Worm (Caenorhabditis elegans) whole organism, young adult: Measurements from ENCODE around the gene Y47D3A.34.

ENCODE experiments used
- B0261.1 ChIP-seq: sonication (generic microtip); optimal IDR thresholded peaks from 2 replicates; lab custom pipeline; 2016; ENCODE audit warnings: mild to moderate bottlenecking, missing genetic modification characterization, moderate library complexity, missing compliant biosample characterization
- C06A6.2 ChIP-seq: fragments of 200-800 bp; sonication (Bioruptor generic); conservative IDR thresholded peaks from 2 replicates; pipeline ENCODE4 v1.3.6; 2022; ENCODE audit warnings: missing genetic modification characterization, missing compliant biosample characterization
- F10E7.11 ChIP-seq: sonication (generic microtip); optimal IDR thresholded peaks from 2 replicates; lab custom pipeline; 2017; ENCODE audit warnings: mild to moderate bottlenecking, missing genetic modification characterization, moderate library complexity, missing compliant biosample characterization
- F23B12.7 ChIP-seq: sonication (generic microtip); optimal IDR thresholded peaks from 2 replicates; lab custom pipeline; 2017; ENCODE audit warnings: missing genetic modification characterization, mild to moderate bottlenecking, missing compliant biosample characterization, antibody characterized with exemption, moderate library complexity; ENCODE audit not compliant: insufficient read depth
- F37B4.10 ChIP-seq: fragments of 200-800 bp; sonication (Bioruptor generic); IDR thresholded peaks from 2 replicates; pipeline ENCODE4 v1.3.6; 2022; ENCODE audit warnings: missing genetic modification characterization, missing compliant biosample characterization
- F39B2.1 ChIP-seq: fragments of 200-800 bp; sonication (Bioruptor generic); IDR thresholded peaks from 2 replicates; pipeline ENCODE4 v1.3.6; 2022; ENCODE audit warnings: missing genetic modification reagents, missing genetic modification characterization, missing compliant biosample characterization
- Y53F4B.3 ChIP-seq: fragments of 200-800 bp; sonication (Bioruptor generic); IDR thresholded peaks from 2 replicates; pipeline ENCODE4 v1.3.6; 2022; ENCODE audit warnings: missing genetic modification reagents, missing genetic modification characterization, missing compliant biosample characterization
- Y53G8AR.9 ChIP-seq: fragments of 200-800 bp; sonication (Bioruptor generic); conservative IDR thresholded peaks from 2 replicates; pipeline ENCODE4 v1.3.6; 2022; ENCODE audit warnings: missing genetic modification reagents, missing genetic modification characterization, missing compliant biosample characterization
- Y95B8A.8 ChIP-seq: fragments of 200-800 bp; sonication (Bioruptor generic); IDR thresholded peaks from 2 replicates; pipeline ENCODE4 v1.3.6; 2022; ENCODE audit warnings: missing genetic modification reagents, missing genetic modification characterization, missing compliant biosample characterization
- akir-1 ChIP-seq: fragments of 200-800 bp; sonication (Bioruptor generic); optimal IDR thresholded peaks from 2 replicates; lab custom pipeline; 2018; ENCODE audit warnings: mild to moderate bottlenecking, missing genetic modification characterization, moderate library complexity, missing compliant biosample characterization
- attf-6 ChIP-seq: fragments of 200-800 bp; sonication (Bioruptor generic); IDR thresholded peaks from 2 replicates; pipeline ENCODE4 v1.3.6; 2022; ENCODE audit warnings: missing genetic modification reagents, missing genetic modification characterization, missing compliant biosample characterization
- bed-1 ChIP-seq: fragments of 200-800 bp; sonication (Bioruptor generic); IDR thresholded peaks from 2 replicates; pipeline ENCODE4 v1.3.6; 2022; ENCODE audit warnings: missing genetic modification reagents, missing genetic modification characterization, missing compliant biosample characterization
- cebp-1 ChIP-seq, 2 experiments: fragments of 200-800 bp in 1 of 2; sonication (Bioruptor generic) in 1 of 2; sonication (generic microtip) in 1 of 2; IDR thresholded peaks in 1 of 2; optimal IDR thresholded peaks in 1 of 2; 2 replicates each; pipeline versions ENCODE4 v1.3.6 to Lab custom; 2017 to 2022; ENCODE audit warnings: missing compliant biosample characterization in 2 of 2, missing genetic modification characterization in 2 of 2, mild to moderate bottlenecking in 1 of 2, missing genetic modification reagents in 1 of 2, moderate library complexity in 1 of 2
- cebp-2 ChIP-seq: fragments of 200-800 bp; sonication (Bioruptor generic); IDR thresholded peaks from 2 replicates; pipeline ENCODE4 v1.3.6; 2022; ENCODE audit warnings: missing genetic modification characterization, missing compliant biosample characterization
- ceh-27 ChIP-seq: fragments of 200-800 bp; sonication (Bioruptor generic); optimal IDR thresholded peaks from 2 replicates; lab custom pipeline; 2018; ENCODE audit warnings: mild to moderate bottlenecking, missing genetic modification characterization, moderate library complexity, missing compliant biosample characterization
- ceh-40 ChIP-seq: fragments of 200-800 bp; sonication (Bioruptor generic); IDR thresholded peaks from 2 replicates; pipeline ENCODE4 v1.3.6; 2022; ENCODE audit warnings: missing genetic modification characterization, missing compliant biosample characterization
- chd-7 ChIP-seq: sonication (generic microtip); optimal IDR thresholded peaks from 2 replicates; lab custom pipeline; 2016; ENCODE audit warnings: mild to moderate bottlenecking, missing genetic modification characterization, moderate library complexity, missing compliant biosample characterization
- die-1 ChIP-seq: sonication (generic microtip); optimal IDR thresholded peaks from 2 replicates; lab custom pipeline; 2016; ENCODE audit warnings: missing genotype, mild to moderate bottlenecking, missing genetic modification characterization, missing compliant biosample characterization
- dox-1 ChIP-seq: fragments of 200-800 bp; sonication (Bioruptor generic); IDR thresholded peaks from 2 replicates; pipeline ENCODE4 v1.3.6; 2022; ENCODE audit warnings: missing genetic modification reagents, missing genetic modification characterization, missing compliant biosample characterization
- efl-1 ChIP-seq: fragments of 150-350 bp; optimal IDR thresholded peaks from 2 replicates; lab custom pipeline; 2014; ENCODE audit warnings: missing biosample characterization, missing genetic modification reagents, missing genetic modification characterization
- egl-44 ChIP-seq: fragments of 200-800 bp; sonication (Bioruptor generic); IDR thresholded peaks from 2 replicates; pipeline ENCODE4 v1.3.6; 2022; ENCODE audit warnings: missing genetic modification reagents, missing genetic modification characterization, missing compliant biosample characterization
- egrh-3 ChIP-seq: fragments of 200-800 bp; sonication (Bioruptor generic); IDR thresholded peaks from 2 replicates; pipeline ENCODE4 v1.3.6; 2022; ENCODE audit warnings: missing genetic modification reagents, missing genetic modification characterization, missing compliant biosample characterization
- ekl-4 ChIP-seq: fragments of 200-800 bp; sonication (Bioruptor generic); IDR thresholded peaks from 2 replicates; pipeline ENCODE4 v1.3.6; 2022; ENCODE audit warnings: missing genetic modification reagents, missing genetic modification characterization, missing compliant biosample characterization
- ets-4 ChIP-seq: fragments of 200-800 bp; sonication (Bioruptor generic); optimal IDR thresholded peaks from 2 replicates; lab custom pipeline; 2018; ENCODE audit warnings: mild to moderate bottlenecking, missing genetic modification characterization, missing compliant biosample characterization
- hmg-20 ChIP-seq: fragments of 200-800 bp; sonication (Bioruptor generic); IDR thresholded peaks from 2 replicates; pipeline ENCODE4 v1.3.6; 2022; ENCODE audit warnings: missing genetic modification reagents, missing genetic modification characterization, missing compliant biosample characterization
- lag-1 ChIP-seq: fragments of 200-800 bp; sonication (Bioruptor generic); IDR thresholded peaks from 2 replicates; pipeline ENCODE4 v1.3.6; 2022; ENCODE audit warnings: missing genetic modification reagents, missing genetic modification characterization, missing compliant biosample characterization
- lin-26 ChIP-seq: fragments of 200-800 bp; sonication (Bioruptor generic); IDR thresholded peaks from 2 replicates; pipeline ENCODE4 v1.3.6; 2022; ENCODE audit warnings: missing genetic modification reagents, missing genetic modification characterization, missing compliant biosample characterization
- lsl-1 ChIP-seq: fragments of 200-800 bp; sonication (Bioruptor generic); optimal IDR thresholded peaks from 2 replicates; lab custom pipeline; 2018; ENCODE audit warnings: mild to moderate bottlenecking, missing genetic modification characterization, moderate library complexity, missing compliant biosample characterization
- madf-3 ChIP-seq: fragments of 200-800 bp; sonication (Bioruptor generic); IDR thresholded peaks from 2 replicates; pipeline ENCODE4 v1.3.6; 2022; ENCODE audit warnings: missing genetic modification reagents, missing genetic modification characterization, missing compliant biosample characterization
- mcd-1 ChIP-seq: fragments of 200-800 bp; sonication (Bioruptor generic); IDR thresholded peaks from 2 replicates; pipeline ENCODE4 v1.3.6; 2022; ENCODE audit warnings: missing genetic modification reagents, missing genetic modification characterization, missing compliant biosample characterization
- mes-4 ChIP-seq: sonication (generic microtip); optimal IDR thresholded peaks from 2 replicates; lab custom pipeline; 2016; ENCODE audit warnings: missing genotype, missing genetic modification characterization, missing compliant biosample characterization
- nhr-80 ChIP-seq: sonication (generic microtip); optimal IDR thresholded peaks from 2 replicates; lab custom pipeline; 2016; ENCODE audit warnings: missing genetic modification characterization, missing compliant biosample characterization
- repo-1 ChIP-seq: sonication (generic microtip); optimal IDR thresholded peaks from 2 replicates; lab custom pipeline; 2017; ENCODE audit warnings: mild to moderate bottlenecking, missing genetic modification characterization, missing compliant biosample characterization
- rpc-1 ChIP-seq, 2 experiments: fragments of 150-350 bp in 1 of 2; sonication (generic microtip) in 1 of 2; optimal IDR thresholded peaks; 2 replicates each; lab custom pipeline; 2014 to 2018; ENCODE audit warnings: missing biosample characterization in 1 of 2, missing genetic modification characterization in 1 of 2, missing genetic modification reagents in 1 of 2, missing genotype in 1 of 2
- snpc-1.1 ChIP-seq: sonication (generic microtip); optimal IDR thresholded peaks from 2 replicates; lab custom pipeline; 2017; ENCODE audit warnings: missing genetic modification characterization, mild to moderate bottlenecking, missing compliant biosample characterization, antibody characterized with exemption, moderate library complexity, missing genotype, missing genetic modification reagents; ENCODE audit not compliant: insufficient read depth
- snpc-4 ChIP-seq, 5 experiments: fragments of 150-350 bp in 1 of 5; sonication (generic microtip) in 4 of 5; optimal IDR thresholded peaks; 2 replicates each; lab custom pipeline; 2014 to 2018; ENCODE audit warnings: missing genetic modification characterization in 5 of 5, missing biosample characterization in 3 of 5, antibody characterized with exemption in 2 of 5, mild to moderate bottlenecking in 2 of 5, missing compliant biosample characterization in 2 of 5, missing genotype in 2 of 5, moderate library complexity in 2 of 5, missing genetic modification reagents in 1 of 5
- zfh-2 ChIP-seq: fragments of 200-800 bp; sonication (Bioruptor generic); conservative IDR thresholded peaks from 2 replicates; pipeline ENCODE4 v1.3.6; 2022; ENCODE audit warnings: missing genetic modification reagents, missing genetic modification characterization, missing compliant biosample characterization
- zim-3 ChIP-seq: sonication (generic microtip); optimal IDR thresholded peaks from 2 replicates; lab custom pipeline; 2017; ENCODE audit warnings: mild to moderate bottlenecking, missing genetic modification characterization, moderate library complexity, missing compliant biosample characterization
- ztf-18 ChIP-seq: sonication (generic microtip); optimal IDR thresholded peaks from 2 replicates; lab custom pipeline; 2016; ENCODE audit warnings: missing genotype, mild to moderate bottlenecking, missing genetic modification characterization, missing compliant biosample characterization
- ztf-22 ChIP-seq: fragments of 200-800 bp; sonication (Bioruptor generic); optimal IDR thresholded peaks from 2 replicates; lab custom pipeline; 2018; ENCODE audit warnings: mild to moderate bottlenecking, missing genetic modification characterization, moderate library complexity, missing compliant biosample characterization
- ztf-26 ChIP-seq: sonication (generic microtip); optimal IDR thresholded peaks from 2 replicates; lab custom pipeline; 2017; ENCODE audit warnings: missing genetic modification characterization, missing compliant biosample characterization
- ztf-3 ChIP-seq: fragments of 200-800 bp; sonication (Bioruptor generic); optimal IDR thresholded peaks from 2 replicates; lab custom pipeline; 2018; ENCODE audit warnings: mild to moderate bottlenecking, missing genetic modification characterization, missing compliant biosample characterization

Y47D3A.34 gene

DNA sequence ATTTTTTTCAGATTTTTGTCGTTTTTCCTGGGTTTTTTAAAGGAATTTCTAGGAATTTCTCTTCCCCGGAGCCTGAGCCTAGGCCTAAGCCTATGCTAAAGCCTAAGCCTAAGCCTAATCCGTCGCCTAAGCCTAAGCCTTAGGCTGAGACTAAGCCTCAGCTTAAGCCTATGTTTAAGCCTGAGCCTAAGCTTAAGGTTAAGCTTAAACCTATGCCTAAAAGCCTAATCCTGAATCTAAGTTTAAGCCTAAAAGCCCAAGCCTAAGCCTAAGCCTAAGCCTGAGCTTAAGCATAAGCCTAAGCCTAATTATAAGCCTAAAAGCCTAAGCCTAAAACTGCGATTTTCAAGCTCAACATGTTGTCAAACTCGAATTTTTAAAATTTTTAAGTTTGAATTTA is 40.5 kb downstream of the Y47D3A.34 start:
- 0 out of 2 replicates have a peak, but pooled peaks have one; percentile 44 for TF ChIP-seq F37B4.10 (GFP tag; lab: Robert Waterston, UW)
- TF ChIP-seq ztf-22 (GFP tag; lab: Kevin White, UChicago) = no peak

DNA sequence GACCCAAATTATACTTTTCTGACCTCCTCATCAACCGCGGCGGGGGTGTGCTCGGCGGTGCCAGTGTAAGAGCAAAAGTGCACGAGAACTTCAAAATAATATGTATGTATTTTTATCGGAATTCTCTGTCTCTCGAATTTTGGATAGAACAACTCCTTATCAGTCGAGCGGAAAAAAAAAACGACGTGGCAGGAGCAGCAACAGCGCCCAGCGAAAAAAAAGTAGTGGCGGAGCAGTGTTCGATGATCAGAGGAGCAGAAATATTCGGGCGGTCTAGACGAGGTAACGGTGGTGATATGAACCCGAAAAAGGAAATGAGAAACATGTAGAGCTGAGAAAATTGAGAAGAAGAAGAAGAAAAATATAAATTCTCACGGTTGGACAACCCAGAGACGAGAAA is 41.4 kb downstream of the Y47D3A.34 start:
- TF ChIP-seq dox-1 (0 out of 2 replicates have a peak, but pooled peaks have one; percentile 14), C06A6.2 (no peak), nhr-80 (peak; percentile 86)

DNA sequence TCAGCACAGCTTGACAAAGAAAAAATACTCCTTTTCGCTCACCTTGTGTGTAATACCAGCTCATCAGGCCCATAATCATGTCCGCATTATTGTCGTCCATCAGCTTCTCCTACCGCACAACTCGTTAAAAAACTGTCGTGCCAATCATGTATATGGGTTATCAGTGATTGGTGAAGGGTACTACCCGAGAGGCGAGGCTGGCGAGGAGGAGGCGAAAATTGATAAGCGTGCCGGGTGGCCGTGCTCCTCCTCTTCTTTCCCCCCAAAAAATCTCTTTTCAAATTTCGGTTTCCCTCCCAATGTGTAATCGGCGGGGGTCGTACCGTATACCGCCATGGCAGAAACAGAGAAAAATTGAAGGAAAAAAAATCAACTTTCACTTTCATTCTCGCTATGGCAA is 46.5 kb downstream of the Y47D3A.34 start:
- TF ChIP-seq zfh-2 (0 out of 2 replicates have a peak, but pooled peaks have one; percentile 13), die-1 (tag; lab: Kevin White, UChicago) (no peak), F39B2.1 (no peak), nhr-80 (peak; percentile 72), Y53F4B.3 (GFP tag; lab: Robert Waterston, UW) (no peak), egrh-3 (0 out of 2 replicates have a peak, but pooled peaks have one; percentile 11), ztf-3 (no peak), Y95B8A.8 (GFP tag; lab: Robert Waterston, UW) (no peak), bed-1 (no peak), F10E7.11 (tag; lab: Kevin White, UChicago) (no peak), snpc-4 (GFP tag; optimal IDR thresholded peaks at IDR 0.05; lab: Kevin White, UChicago) (no peak), snpc-4 (tag; optimal IDR thresholded peaks at IDR 0.05; lab: Kevin White, UChicago) (no peak), dox-1 (0 out of 2 replicates have a peak, but pooled peaks have one; percentile 19), ztf-26 (no peak)

DNA sequence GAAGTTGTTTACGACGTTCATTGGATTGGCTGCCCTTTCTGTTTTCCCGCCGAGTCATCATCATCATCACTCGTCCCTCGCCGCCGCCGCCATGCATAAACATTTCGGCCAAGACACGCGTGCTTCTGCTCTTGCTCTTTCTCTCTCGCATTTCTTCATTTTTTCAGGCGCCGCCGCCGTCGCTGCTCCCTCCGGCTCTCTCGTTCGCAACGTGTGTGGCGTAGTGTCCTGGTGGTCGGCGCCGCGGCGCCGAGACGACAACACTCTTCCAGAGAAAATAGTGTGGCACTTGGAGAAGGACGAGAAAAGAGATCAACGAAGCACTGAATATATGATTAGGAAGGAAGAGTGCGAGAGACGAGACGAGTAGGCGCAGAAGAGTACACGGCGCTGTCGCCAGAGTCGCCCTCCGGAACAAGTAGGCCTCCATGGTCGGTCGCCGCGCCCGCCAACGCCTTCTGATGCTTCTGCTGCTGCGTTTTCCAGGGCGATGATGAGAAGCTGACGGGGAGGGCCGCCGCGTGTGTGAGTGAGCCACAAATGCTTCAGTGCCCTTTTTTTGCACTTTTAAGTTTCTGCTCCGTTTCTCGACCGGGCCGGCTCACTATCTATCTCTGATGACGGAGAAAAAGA is 49.1 kb downstream of the Y47D3A.34 start:
- TF ChIP-seq B0261.1 (tag; lab: Kevin White, UChicago) (no peak), ztf-18 (tag; lab: Kevin White, UChicago) (peak; percentile 28), ceh-27 (peak; percentile 54), cebp-1 (GFP tag; IDR thresholded peaks at IDR 0.05; lab: Robert Waterston, UW) (no peak), cebp-1 (tag; optimal IDR thresholded peaks at IDR 0.05; lab: Kevin White, UChicago) (peak; percentile 55), ets-4 (GFP tag; lab: Kevin White, UChicago) (no peak), lag-1 (no peak), hmg-20 (GFP tag; lab: Robert Waterston, UW) (no peak), efl-1 (GFP tag; lab: Kevin White, UChicago) (no peak), mcd-1 (GFP tag; lab: Robert Waterston, UW) (0 out of 2 replicates have a peak, but pooled peaks have one; percentile 20), chd-7 (tag; lab: Kevin White, UChicago) (no peak), egl-44 (GFP tag; lab: Robert Waterston, UW) (0 out of 2 replicates have a peak, but pooled peaks have one; percentile 11), repo-1 (no peak), cebp-2 (GFP tag; lab: Robert Waterston, UW) (peak; percentile 66; the same call in 1 of the 2 replicates), lin-26 (GFP tag; lab: Robert Waterston, UW) (no peak), Y53G8AR.9 (no peak), lsl-1 (no peak), zim-3 (no peak), F23B12.7 (no peak), mes-4 (tag; lab: Kevin White, UChicago) (no peak), akir-1 (GFP tag; lab: Kevin White, UChicago) (no peak), rpc-1 (optimal IDR thresholded peaks at IDR 0.05; lab: Kevin White, UChicago) (no peak), rpc-1 (tag; optimal IDR thresholded peaks at IDR 0.05; lab: Kevin White, UChicago) (no peak), attf-6 (GFP tag; lab: Robert Waterston, UW) (no peak), ekl-4 (GFP tag; lab: Robert Waterston, UW) (0 out of 2 replicates have a peak, but pooled peaks have one; percentile 39), snpc-1.1 (tag; lab: Kevin White, UChicago) (no peak), madf-3 (no peak), ztf-26 (no peak), ceh-40 (no peak)
